Worm (Caenorhabditis elegans) whole organism, mixed stage, embryonic: ENCODE data around the gene ZK250.2.

ENCODE experiments used
- blmp-1 ChIP-seq: fragments of 150-350 bp; optimal IDR thresholded peaks from 2 replicates; lab custom pipeline; 2014; ENCODE audit warnings: missing biosample characterization, missing genetic modification characterization
- ces-1 ChIP-seq: fragments of 150-350 bp; optimal IDR thresholded peaks from 2 replicates; lab custom pipeline; 2014; ENCODE audit warnings: missing biosample characterization, missing genetic modification reagents, missing genetic modification characterization
- drap-1 ChIP-seq: fragments of 200-800 bp; sonication (Bioruptor generic); optimal IDR thresholded peaks from 3 replicates; lab custom pipeline; 2018; ENCODE audit warnings: mild to moderate bottlenecking, missing genetic modification characterization, missing compliant biosample characterization
- hlh-1 ChIP-seq: fragments of 150-350 bp; optimal IDR thresholded peaks from 2 replicates; lab custom pipeline; 2014; ENCODE audit warnings: missing biosample characterization, missing genetic modification reagents, missing genetic modification characterization
- mep-1 ChIP-seq: fragments of 150-350 bp; optimal IDR thresholded peaks from 2 replicates; lab custom pipeline; 2017; ENCODE audit warnings: missing biosample characterization, missing genetic modification reagents, missing genetic modification characterization, inconsistent platforms
- nhr-12 ChIP-seq: fragments of 150-350 bp; optimal IDR thresholded peaks from 2 replicates; lab custom pipeline; 2014; ENCODE audit warnings: missing biosample characterization, missing genetic modification characterization
- nhr-237 ChIP-seq: fragments of 150-350 bp; optimal IDR thresholded peaks from 2 replicates; lab custom pipeline; 2014; ENCODE audit warnings: missing biosample characterization, missing genetic modification characterization
- nhr-76 ChIP-seq: sonication (generic microtip); optimal IDR thresholded peaks from 2 replicates; lab custom pipeline; 2017; ENCODE audit warnings: missing biosample characterization, missing genetic modification characterization
- pha-4 ChIP-seq: fragments of 150-350 bp; optimal IDR thresholded peaks from 2 replicates; lab custom pipeline; 2018; ENCODE audit warnings: missing biosample characterization, missing genetic modification reagents, missing genetic modification characterization
- snpc-4 ChIP-seq: fragments of 150-350 bp; optimal IDR thresholded peaks from 2 replicates; lab custom pipeline; 2014; ENCODE audit warnings: missing biosample characterization, missing genetic modification characterization
- unc-62 ChIP-seq: fragments of 150-350 bp; optimal IDR thresholded peaks from 2 replicates; lab custom pipeline; 2014; ENCODE audit warnings: missing biosample characterization, missing genetic modification reagents, missing genetic modification characterization
- ztf-11 ChIP-seq: fragments of 150-350 bp; optimal IDR thresholded peaks from 2 replicates; lab custom pipeline; 2014; ENCODE audit warnings: missing biosample characterization, missing genetic modification characterization

- TF ChIP-seq pha-4 (tag; lab: Kevin White, UChicago) (no peak), snpc-4 (tag; lab: Kevin White, UChicago) (no peak), nhr-12 (tag; lab: Kevin White, UChicago) (no peak), mep-1 (tag; lab: Kevin White, UChicago) (no peak), ztf-11 (tag; lab: Kevin White, UChicago) (no peak), nhr-76 (tag; lab: Kevin White, UChicago) (no peak), ces-1 (GFP tag; lab: Kevin White, UChicago) (no peak), drap-1 (GFP tag; lab: Kevin White, UChicago) (no peak), hlh-1 (tag; lab: Kevin White, UChicago) (no peak), nhr-237 (tag; lab: Kevin White, UChicago) (no peak), unc-62 (GFP tag; lab: Kevin White, UChicago) (no peak), blmp-1 (tag; lab: Kevin White, UChicago) (no peak)
Observed at ce11 chrII:1928578-1928977, 19.9 kb upstream of the ZK250.2 start.
